Worm (Caenorhabditis elegans) whole organism, L3 larva: ENCODE data around the gene alx-1.

ENCODE experiments used
- R02D3.7 ChIP-seq: fragments of 150-350 bp; optimal IDR thresholded peaks from 2 replicates; lab custom pipeline; 2014; ENCODE audit warnings: missing biosample characterization, missing genetic modification characterization
- aly-2 ChIP-seq: fragments of 150-350 bp; optimal IDR thresholded peaks from 2 replicates; lab custom pipeline; 2014; ENCODE audit warnings: missing biosample characterization, missing genetic modification characterization
- ama-1 ChIP-seq: fragments of 150-350 bp; optimal IDR thresholded peaks from 2 replicates; lab custom pipeline; 2018
- ceh-16 ChIP-seq: sonication (generic microtip); optimal IDR thresholded peaks from 2 replicates; lab custom pipeline; 2017; ENCODE audit warnings: missing biosample characterization, missing genetic modification characterization
- ceh-28 ChIP-seq: fragments of 150-350 bp; optimal IDR thresholded peaks from 2 replicates; lab custom pipeline; 2014; ENCODE audit warnings: missing biosample characterization, missing genetic modification reagents, missing genetic modification characterization
- ceh-82 ChIP-seq: fragments of 150-350 bp; optimal IDR thresholded peaks from 2 replicates; lab custom pipeline; 2014; ENCODE audit warnings: missing biosample characterization, missing genetic modification characterization
- ceh-9 ChIP-seq: sonication (generic microtip); optimal IDR thresholded peaks from 2 replicates; lab custom pipeline; 2018; ENCODE audit warnings: missing biosample characterization, missing genetic modification characterization
- daf-12 ChIP-seq: fragments of 150-350 bp; optimal IDR thresholded peaks from 2 replicates; lab custom pipeline; 2014; ENCODE audit warnings: missing biosample characterization, missing genetic modification reagents, missing genetic modification characterization
- egl-27 ChIP-seq: sonication (generic microtip); optimal IDR thresholded peaks from 4 replicates; lab custom pipeline; 2017; ENCODE audit warnings: missing biosample characterization, missing genetic modification reagents, missing genetic modification characterization
- egl-5 ChIP-seq: fragments of 150-350 bp; optimal IDR thresholded peaks from 2 replicates; lab custom pipeline; 2017; ENCODE audit warnings: missing biosample characterization, missing genetic modification reagents, missing genetic modification characterization, inconsistent platforms
- elt-1 ChIP-seq: fragments of 150-350 bp; optimal IDR thresholded peaks from 2 replicates; lab custom pipeline; 2014; ENCODE audit warnings: missing biosample characterization, missing genetic modification characterization
- elt-2 ChIP-seq: sonication (generic microtip); optimal IDR thresholded peaks from 2 replicates; lab custom pipeline; 2016; ENCODE audit warnings: missing genetic modification reagents, mild to moderate bottlenecking, missing genetic modification characterization, missing compliant biosample characterization
- elt-3 ChIP-seq, 3 experiments: fragments of 150-350 bp in 1 of 3; sonication (generic microtip) in 2 of 3; optimal IDR thresholded peaks; 2 replicates in 2 of 3; 4 replicates in 1 of 3; lab custom pipeline; 2014 to 2017; ENCODE audit warnings: missing biosample characterization in 3 of 3, missing genetic modification characterization in 3 of 3
- fkh-10 ChIP-seq: sonication (generic microtip); optimal IDR thresholded peaks from 2 replicates; lab custom pipeline; 2017; ENCODE audit warnings: missing biosample characterization, missing genetic modification reagents, missing genetic modification characterization
- fkh-2 ChIP-seq: fragments of 150-350 bp; optimal IDR thresholded peaks from 2 replicates; lab custom pipeline; 2014; ENCODE audit warnings: missing biosample characterization, missing genetic modification reagents, missing genetic modification characterization
- fos-1 ChIP-seq: fragments of 150-350 bp; optimal IDR thresholded peaks from 2 replicates; lab custom pipeline; 2014; ENCODE audit warnings: missing biosample characterization, missing genetic modification characterization
- hmg-11 ChIP-seq: sonication (generic microtip); optimal IDR thresholded peaks from 2 replicates; lab custom pipeline; 2016; ENCODE audit warnings: missing genetic modification characterization, missing compliant biosample characterization
- jun-1 ChIP-seq: fragments of 150-350 bp; optimal IDR thresholded peaks from 2 replicates; lab custom pipeline; 2014; ENCODE audit warnings: missing biosample characterization, missing genetic modification reagents, missing genetic modification characterization
- lin-39 ChIP-seq: fragments of 150-350 bp; optimal IDR thresholded peaks from 2 replicates; lab custom pipeline; 2018; ENCODE audit warnings: missing biosample characterization, missing genetic modification reagents, missing genetic modification characterization
- lsy-12 ChIP-seq: sonication (generic microtip); optimal IDR thresholded peaks from 2 replicates; lab custom pipeline; 2016; ENCODE audit warnings: mild to moderate bottlenecking, missing genetic modification characterization, missing compliant biosample characterization
- mdl-1 ChIP-seq: fragments of 150-350 bp; optimal IDR thresholded peaks from 2 replicates; lab custom pipeline; 2014; ENCODE audit warnings: missing biosample characterization, missing genetic modification characterization
- mml-1 ChIP-seq: fragments of 150-350 bp; sonication (generic microtip); optimal IDR thresholded peaks from 3 replicates; lab custom pipeline; 2014; ENCODE audit warnings: missing biosample characterization, missing genetic modification characterization
- nfya-1 ChIP-seq: sonication (generic microtip); optimal IDR thresholded peaks from 2 replicates; lab custom pipeline; 2017; ENCODE audit warnings: missing genetic modification characterization, mild to moderate bottlenecking, missing compliant biosample characterization, antibody characterized with exemption, moderate library complexity; ENCODE audit not compliant: insufficient read depth
- nhr-12 ChIP-seq: fragments of 150-350 bp; optimal IDR thresholded peaks from 2 replicates; lab custom pipeline; 2014; ENCODE audit warnings: missing biosample characterization, missing genetic modification characterization
- nhr-23 ChIP-seq: fragments of 150-350 bp; optimal IDR thresholded peaks from 2 replicates; lab custom pipeline; 2014; ENCODE audit warnings: missing biosample characterization, missing genetic modification reagents, missing genetic modification characterization
- nhr-25 ChIP-seq: sonication (generic microtip); optimal IDR thresholded peaks from 2 replicates; lab custom pipeline; 2017; ENCODE audit warnings: missing biosample characterization, missing genetic modification characterization
- nhr-28 ChIP-seq: fragments of 150-350 bp; optimal IDR thresholded peaks from 2 replicates; lab custom pipeline; 2014; ENCODE audit warnings: missing biosample characterization, missing genetic modification characterization
- nhr-43 ChIP-seq: sonication (generic microtip); optimal IDR thresholded peaks from 2 replicates; lab custom pipeline; 2016; ENCODE audit warnings: mild to moderate bottlenecking, missing genetic modification characterization, missing compliant biosample characterization; ENCODE audit not compliant: poor library complexity, severe bottlenecking
- nhr-67 ChIP-seq: fragments of 150-350 bp; optimal IDR thresholded peaks from 2 replicates; lab custom pipeline; 2014; ENCODE audit warnings: missing biosample characterization, missing genetic modification characterization
- nhr-76 ChIP-seq: fragments of 150-350 bp; sonication (generic microtip); optimal IDR thresholded peaks from 5 replicates; lab custom pipeline; 2014; ENCODE audit warnings: missing biosample characterization, missing genetic modification characterization
- nhr-77 ChIP-seq: fragments of 150-350 bp; optimal IDR thresholded peaks from 2 replicates; lab custom pipeline; 2014; ENCODE audit warnings: missing biosample characterization, missing genetic modification characterization
- pha-4 ChIP-seq: fragments of 150-350 bp; optimal IDR thresholded peaks from 2 replicates; lab custom pipeline; 2014; ENCODE audit warnings: missing biosample characterization, missing genetic modification reagents, missing genetic modification characterization
- sea-2 ChIP-seq: fragments of 150-350 bp; sonication (generic microtip); optimal IDR thresholded peaks from 4 replicates; lab custom pipeline; 2014; ENCODE audit warnings: missing biosample characterization, missing genetic modification reagents, missing genetic modification characterization
- skn-1 ChIP-seq: fragments of 150-350 bp; optimal IDR thresholded peaks from 2 replicates; lab custom pipeline; 2014; ENCODE audit warnings: missing biosample characterization, missing genetic modification characterization
- tbx-2 ChIP-seq: sonication (generic microtip); optimal IDR thresholded peaks from 2 replicates; lab custom pipeline; 2016; ENCODE audit warnings: mild to moderate bottlenecking, missing genetic modification characterization, missing compliant biosample characterization
- unc-39 ChIP-seq: sonication (generic microtip); optimal IDR thresholded peaks from 4 replicates; lab custom pipeline; 2017; ENCODE audit warnings: missing biosample characterization, missing genetic modification characterization
- unc-62 ChIP-seq: fragments of 150-350 bp; sonication (generic microtip); optimal IDR thresholded peaks from 4 replicates; lab custom pipeline; 2014; ENCODE audit warnings: missing biosample characterization, missing genetic modification reagents, missing genetic modification characterization
- zag-1 ChIP-seq: fragments of 150-350 bp; optimal IDR thresholded peaks from 2 replicates; lab custom pipeline; 2014; ENCODE audit warnings: missing biosample characterization, missing genetic modification characterization
- ztf-11 ChIP-seq: fragments of 150-350 bp; optimal IDR thresholded peaks from 2 replicates; lab custom pipeline; 2014; ENCODE audit warnings: missing biosample characterization, missing genetic modification characterization
- ztf-4 ChIP-seq: fragments of 150-350 bp; optimal IDR thresholded peaks from 2 replicates; lab custom pipeline; 2014; ENCODE audit warnings: missing biosample characterization, missing genetic modification characterization

The alx-1 gene

ce11 chrIII:10001060-10001459 is 43.9 kb downstream of the alx-1 start, which contains the start of gene C05B5.5:
C05B5.5 (plus strand) TSS chrIII:10001360.
- TF ChIP-seq ztf-4 (tag; lab: Kevin White, UChicago) (no peak), lsy-12 (tag; lab: Kevin White, UChicago) (no peak), fkh-10 (GFP tag; lab: Kevin White, UChicago) (no peak), elt-3 (tag; optimal IDR thresholded peaks at IDR 0.05; lab: Kevin White, UChicago) (no peak), nhr-77 (tag; lab: Kevin White, UChicago) (no peak), nhr-67 (tag; lab: Kevin White, UChicago) (no peak), aly-2 (tag; lab: Kevin White, UChicago) (no peak), nhr-28 (tag; lab: Kevin White, UChicago) (no peak), mdl-1 (tag; lab: Kevin White, UChicago) (no peak), nhr-25 (tag; lab: Kevin White, UChicago) (no peak), fkh-2 (tag; lab: Kevin White, UChicago) (no peak), nhr-76 (tag; lab: Kevin White, UChicago) (no peak), unc-39 (no peak), hmg-11 (no peak)

- no peak for TF ChIP-seq sea-2 (GFP tag; lab: Kevin White, UChicago)
- TF ChIP-seq ztf-11 (tag; lab: Kevin White, UChicago), result no peak
- no peak for TF ChIP-seq ceh-9
- TF ChIP-seq fkh-10 (GFP tag; lab: Kevin White, UChicago), result no peak
- no peak for TF ChIP-seq nhr-67 (tag; lab: Kevin White, UChicago)
- TF ChIP-seq ama-1 (lab: Kevin White, UChicago), result no peak
- TF ChIP-seq skn-1 (tag; lab: Kevin White, UChicago), result no peak
- no peak for TF ChIP-seq egl-5 (tag; lab: Kevin White, UChicago)
- TF ChIP-seq pha-4 (tag; lab: Kevin White, UChicago), result no peak
- TF ChIP-seq lsy-12 (tag; lab: Kevin White, UChicago), result no peak
- no peak for TF ChIP-seq nhr-28 (tag; lab: Kevin White, UChicago)
- no peak for TF ChIP-seq unc-62
- TF ChIP-seq R02D3.7 (tag; lab: Kevin White, UChicago), result no peak
- TF ChIP-seq, all 47 proteins: peak for 0
These were observed 47.1 kb downstream of the alx-1 start, which contains the start of gene C05B5.11 for ce11 chrIII:10004213-10004612. C05B5.11 (plus strand) TSS chrIII:10004513.

ce11 chrIII:10006734-10007348 is 49.7 kb downstream of the alx-1 start, which contains the start of gene C05B5.8:
C05B5.8 (minus strand) TSS chrIII:10006784.
- TF ChIP-seq nhr-76 (tag; lab: Kevin White, UChicago) (no peak), egl-27 (tag; lab: Kevin White, UChicago) (no peak), unc-39 (no peak), lin-39 (tag; lab: Kevin White, UChicago) (no peak), zag-1 (tag; lab: Kevin White, UChicago) (no peak), ztf-11 (tag; lab: Kevin White, UChicago) (no peak), pha-4 (tag; lab: Kevin White, UChicago) (no peak), elt-1 (tag; lab: Kevin White, UChicago) (peak; percentile 83), fkh-2 (tag; lab: Kevin White, UChicago) (no peak), nhr-43 (tag; lab: Kevin White, UChicago) (no peak), ama-1 (lab: Kevin White, UChicago) (no peak), nhr-12 (tag; lab: Kevin White, UChicago) (no peak), nhr-25 (tag; lab: Kevin White, UChicago) (peak; percentile 91), fos-1 (tag; lab: Kevin White, UChicago) (no peak), ceh-28 (peak; percentile 34), lsy-12 (tag; lab: Kevin White, UChicago) (no peak), ceh-9 (no peak), daf-12 (tag; lab: Kevin White, UChicago) (no peak), skn-1 (tag; lab: Kevin White, UChicago) (no peak), mdl-1 (tag; lab: Kevin White, UChicago) (no peak), ceh-16 (tag; lab: Kevin White, UChicago) (no peak), elt-2 (tag; lab: Kevin White, UChicago) (no peak), unc-62 (no peak), ceh-82 (no peak), nhr-67 (tag; lab: Kevin White, UChicago) (no peak), sea-2 (GFP tag; lab: Kevin White, UChicago) (no peak), nhr-23 (peak; percentile 73), tbx-2 (tag; lab: Kevin White, UChicago) (no peak), aly-2 (tag; lab: Kevin White, UChicago) (no peak), mml-1 (tag; lab: Kevin White, UChicago) (no peak), egl-5 (tag; lab: Kevin White, UChicago) (no peak), jun-1 (tag; lab: Kevin White, UChicago) (no peak), nfya-1 (tag; lab: Kevin White, UChicago) (no peak), ztf-4 (tag; lab: Kevin White, UChicago) (no peak)
- TF ChIP-seq, all 47 proteins: peak for 4
